Fruit fly (Drosophila melanogaster): ENCODE data around the gene promL.

The promL gene

DNA sequence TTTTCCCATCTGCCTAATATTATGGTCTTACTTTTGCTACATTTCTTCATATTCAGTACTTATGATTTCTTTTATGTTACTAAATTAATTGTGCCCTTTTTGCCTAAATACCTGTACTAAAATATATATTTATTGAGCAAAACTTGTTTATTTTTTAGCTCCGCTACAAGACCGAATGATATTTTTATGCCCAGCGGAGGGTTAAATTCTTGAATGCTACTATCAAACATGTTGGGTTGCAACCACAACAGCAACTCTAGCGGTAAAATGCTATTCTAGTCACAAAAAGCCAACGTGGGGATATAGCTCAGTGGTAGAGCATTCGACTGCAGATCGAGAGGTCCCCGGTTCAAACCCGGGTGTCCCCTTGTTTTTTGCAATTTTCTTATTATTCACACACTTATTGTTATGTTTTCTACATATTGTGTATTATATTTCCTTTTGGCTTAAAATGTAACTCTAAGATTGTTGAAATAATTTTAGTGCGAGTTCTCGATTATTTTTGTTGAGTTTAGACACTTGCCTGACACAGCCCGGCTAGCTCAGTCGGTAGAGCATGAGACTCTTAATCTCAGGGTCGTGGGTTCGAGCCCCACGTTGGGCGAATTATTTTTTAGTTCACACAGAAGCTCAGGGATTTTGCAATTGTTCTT, 31.3 kb downstream of the promL start (continued):
- TF ChIP-seq ken (GFP tag; IDR thresholded peaks at IDR 0.05), result 0 out of 3 replicates have a peak, but pooled peaks have one; percentile 37
- peak; percentile 17 for TF ChIP-seq CG12659 (GFP tag; optimal IDR thresholded peaks at IDR 0.05)
- peak; percentile 60; the same call in 1 of the 3 replicates for TF ChIP-seq zen2 (GFP tag; IDR thresholded peaks at IDR 0.05; ENCODE audit: partially characterized antibody)
- TF ChIP-seq CG2889 (GFP tag; IDR thresholded peaks at IDR 0.05), result peak; percentile 45; the same call in 1 of the 3 replicates
- TF ChIP-seq Hr78 (GFP tag; optimal IDR thresholded peaks at IDR 0.05), result no peak
- no peak for TF ChIP-seq CG6272 (GFP tag; IDR thresholded peaks at IDR 0.05)
- TF ChIP-seq CG2116 (GFP tag; optimal IDR thresholded peaks at IDR 0.05), result no peak
- no peak for TF ChIP-seq CG11456 (GFP tag; IDR thresholded peaks at IDR 0.05)
- peak; percentile 41 for TF ChIP-seq Fer3 (tag; optimal IDR thresholded peaks at IDR 0.05)
- TF ChIP-seq Ptx1 (GFP tag; IDR thresholded peaks at IDR 0.05), result 0 out of 2 replicates have a peak, but pooled peaks have one; percentile 17
- TF ChIP-seq abd-A (tag; optimal IDR thresholded peaks at IDR 0.05), result no peak
- TF ChIP-seq Doc3 (GFP tag; IDR thresholded peaks at IDR 0.05; ENCODE audit: partially characterized antibody), result peak; percentile 39; the same call in 1 of the 3 replicates
- TF ChIP-seq org-1 (GFP tag; optimal IDR thresholded peaks at IDR 0.05), result no peak
- no peak for TF ChIP-seq CG7372 (GFP tag; IDR thresholded peaks at IDR 0.05)
- no peak for TF ChIP-seq schlank (tag; optimal IDR thresholded peaks at IDR 0.05)
- TF ChIP-seq ERR (GFP tag; optimal IDR thresholded peaks at IDR 0.05), result no peak
- peak; percentile 88 for TF ChIP-seq CG42726 (GFP tag; IDR thresholded peaks at IDR 0.05; ENCODE audit: partially characterized antibody)
- peak; percentile 95 for TF ChIP-seq Opbp (GFP tag; IDR thresholded peaks at IDR 0.05; ENCODE audit: partially characterized antibody)
- TF ChIP-seq Atf-2 (GFP tag; optimal IDR thresholded peaks at IDR 0.05), result no peak
- no peak for TF ChIP-seq CG10654 (GFP tag; optimal IDR thresholded peaks at IDR 0.05)
- no peak for TF ChIP-seq hth (optimal IDR thresholded peaks at IDR 0.05)
- TF ChIP-seq CG6254 (GFP tag; optimal IDR thresholded peaks at IDR 0.05), result no peak
- TF ChIP-seq Fer2 (tag; optimal IDR thresholded peaks at IDR 0.05), result peak; percentile 34
- TF ChIP-seq Trl (optimal IDR thresholded peaks at IDR 0.05), result no peak
- no peak for TF ChIP-seq Trl (GFP tag; optimal IDR thresholded peaks at IDR 0.05)
- no peak for TF ChIP-seq HLH3B (GFP tag; IDR thresholded peaks at IDR 0.05)
- no peak for TF ChIP-seq CG43689 (GFP tag; IDR thresholded peaks at IDR 0.05)
- no peak for TF ChIP-seq Sry-δ (GFP tag; optimal IDR thresholded peaks at IDR 0.05)
- peak in 1 of 2 experiments; percentile 8 for TF ChIP-seq bsh (GFP tag; optimal IDR thresholded peaks at IDR 0.05)
- TF ChIP-seq CG14965 (GFP tag; optimal IDR thresholded peaks at IDR 0.05; ENCODE audit: borderline replicate concordance), result no peak
- TF ChIP-seq vfl (GFP tag; optimal IDR thresholded peaks at IDR 0.05), result no peak
- TF ChIP-seq vnd (GFP tag; IDR thresholded peaks at IDR 0.05; ENCODE audit: partially characterized antibody), result peak; percentile 76
- TF ChIP-seq CG32767 (GFP tag; IDR thresholded peaks at IDR 0.05), result no peak
- no peak for TF ChIP-seq Neu2 (GFP tag; optimal IDR thresholded peaks at IDR 0.05; ENCODE audit: borderline replicate concordance)
- no peak for TF ChIP-seq CG11085 (GFP tag; IDR thresholded peaks at IDR 0.05)
- TF ChIP-seq CG8281 (tag; optimal IDR thresholded peaks at IDR 0.05), result no peak
- no peak for TF ChIP-seq CG6689 (GFP tag; IDR thresholded peaks at IDR 0.05)
- TF ChIP-seq CG12769 (tag; optimal IDR thresholded peaks at IDR 0.05), result peak; percentile 3
- no peak for TF ChIP-seq CG15601 (tag; optimal IDR thresholded peaks at IDR 0.05)
- TF ChIP-seq CG17829 (tag; optimal IDR thresholded peaks at IDR 0.05), result no peak
- peak; percentile 85 for TF ChIP-seq HLH4C (GFP tag; IDR thresholded peaks at IDR 0.05; ENCODE audit: partially characterized antibody)
- TF ChIP-seq CG6854 (GFP tag; optimal IDR thresholded peaks at IDR 0.05), result no peak
- TF ChIP-seq CG11723 (GFP tag; optimal IDR thresholded peaks at IDR 0.05), result no peak
- peak; percentile 53 for TF ChIP-seq CG2678 (tag; optimal IDR thresholded peaks at IDR 0.05)
- TF ChIP-seq fd3F (GFP tag; optimal IDR thresholded peaks at IDR 0.05), result no peak
- TF ChIP-seq CG7987 (GFP tag; optimal IDR thresholded peaks at IDR 0.05), result no peak
- TF ChIP-seq CG12071 (GFP tag; optimal IDR thresholded peaks at IDR 0.05), result no peak
- no peak for TF ChIP-seq fu2 (GFP tag; optimal IDR thresholded peaks at IDR 0.05)
- TF ChIP-seq kay (GFP tag; optimal IDR thresholded peaks at IDR 0.05), result no peak
